Worm (Caenorhabditis elegans) whole organism, L4 larva: Measurements from ENCODE around the gene C04C3.14.
"Not testable (repeated sequence)": the region's sequence is repeated elsewhere in the genome, so short reads cannot be mapped to it uniquely, and the experiment has no call there.

Source experiments
- F49E8.2 ChIP-seq: sonication (generic microtip); optimal IDR thresholded peaks from 2 replicates; lab custom pipeline; 2016; ENCODE audit warnings: missing compliant biosample characterization, mild to moderate bottlenecking, missing genetic modification characterization, borderline replicate concordance
- aha-1 ChIP-seq: fragments of 150-350 bp; peaks from one replicate; lab custom pipeline; 2014; ENCODE audit warnings: missing biosample characterization, missing genetic modification characterization
- daf-8 ChIP-seq: fragments of 200-800 bp; sonication (Bioruptor generic); IDR thresholded peaks from 2 replicates; pipeline ENCODE4 v1.3.6; 2022; ENCODE audit warnings: missing genetic modification characterization, missing compliant biosample characterization
- lin-38 ChIP-seq: fragments of 200-800 bp; sonication (Bioruptor generic); IDR thresholded peaks from 2 replicates; pipeline ENCODE4 v1.3.6; 2022; ENCODE audit warnings: missing genetic modification reagents, missing genetic modification characterization, missing compliant biosample characterization
- mdl-1 ChIP-seq, 2 experiments: fragments of 150-350 bp in 1 of 2; sonication (generic microtip) in 1 of 2; optimal IDR thresholded peaks; 2 replicates each; lab custom pipeline; 2014 to 2017; ENCODE audit warnings: missing biosample characterization in 2 of 2, missing genetic modification characterization in 2 of 2
- mxl-3 ChIP-seq: fragments of 200-800 bp; sonication (Bioruptor generic); optimal IDR thresholded peaks from 2 replicates; lab custom pipeline; 2018; ENCODE audit warnings: mild to moderate bottlenecking, missing genetic modification characterization, missing compliant biosample characterization
- nhr-25 ChIP-seq: sonication (generic microtip); optimal IDR thresholded peaks from 2 replicates; lab custom pipeline; 2017; ENCODE audit warnings: missing genetic modification characterization, mild to moderate bottlenecking, missing compliant biosample characterization, antibody characterized with exemption, moderate library complexity, borderline replicate concordance; ENCODE audit not compliant: insufficient read depth
- unc-130 ChIP-seq: sonication (generic microtip); optimal IDR thresholded peaks from 2 replicates; lab custom pipeline; 2016; ENCODE audit warnings: missing genetic modification reagents, missing genetic modification characterization, missing compliant biosample characterization
- ztf-11 ChIP-seq: fragments of 150-350 bp; optimal IDR thresholded peaks from 2 replicates; lab custom pipeline; 2014; ENCODE audit warnings: missing biosample characterization, missing genetic modification characterization

DNA sequence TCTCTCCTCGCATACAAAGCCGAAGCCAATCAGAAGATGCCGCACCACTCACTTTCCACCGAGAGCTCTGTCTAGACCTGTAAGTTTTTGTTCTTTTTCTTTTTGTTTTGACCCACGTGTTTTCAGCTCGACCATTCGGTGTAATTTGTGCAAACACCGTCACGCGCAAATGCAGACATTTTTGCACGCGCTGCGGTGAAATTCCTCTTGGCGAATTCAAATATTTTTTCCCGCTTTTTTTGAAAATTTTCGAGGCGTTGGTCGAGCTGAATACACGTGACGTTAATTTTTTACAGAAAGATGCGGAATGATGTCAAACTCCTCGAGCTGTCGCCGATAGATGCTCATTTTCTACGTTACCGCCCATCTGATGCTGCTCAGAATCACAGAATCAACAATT is 1.6 kb upstream of the C04C3.14 start, which contains the start of gene C04C3.4:
- not testable (repeated sequence) for TF ChIP-seq unc-130; nhr-25 (tag; lab: Kevin White, UChicago); mdl-1 (tag; optimal IDR thresholded peaks at IDR 0.05; lab: Kevin White, UChicago); daf-8 (GFP tag; lab: Robert Waterston, UW); aha-1 (tag; lab: Kevin White, UChicago); mxl-3; ztf-11 (tag; lab: Kevin White, UChicago); F49E8.2; lin-38 (GFP tag; lab: Robert Waterston, UW)
